Worm (Caenorhabditis elegans): ENCODE data around the gene F52B11.2.

DNA sequence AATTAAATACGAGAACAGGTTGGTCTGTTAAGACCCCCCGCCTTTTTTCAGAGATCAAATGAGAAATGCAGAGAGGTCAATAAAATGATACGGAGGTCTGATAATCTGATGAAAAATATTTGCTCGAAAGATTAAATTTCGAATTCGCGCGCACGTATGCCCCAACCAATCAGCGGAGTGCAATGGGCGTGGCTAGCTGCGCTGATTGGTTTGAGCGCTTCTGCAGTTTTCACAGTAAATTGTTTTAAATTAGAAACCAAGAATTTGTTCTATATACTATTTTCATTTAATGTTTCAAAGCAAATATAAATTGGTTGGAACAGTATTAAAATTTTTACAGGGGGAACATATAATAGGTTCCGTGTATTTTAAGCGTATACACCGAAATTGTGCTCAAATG, 36.0 kb downstream of the F52B11.2 start:
- no peak for TF ChIP-seq ceh-24 (tag; optimal IDR thresholded peaks at IDR 0.05)
- no peak for TF ChIP-seq ama-1 (optimal IDR thresholded peaks at IDR 0.05)
- TF ChIP-seq hlh-30 (tag; optimal IDR thresholded peaks at IDR 0.05; ENCODE audit: insufficient read depth): no peak
- TF ChIP-seq T23F11.4 (GFP tag; optimal IDR thresholded peaks at IDR 0.05): no peak
- no peak for TF ChIP-seq nhr-232 (tag; optimal IDR thresholded peaks at IDR 0.05)
- TF ChIP-seq gmeb-2 (tag; optimal IDR thresholded peaks at IDR 0.05): no peak

Measured in whole organism, late embryonic.